Worm (Caenorhabditis elegans) whole organism, L4 larva: ENCODE results near the gene unc-24.

Experiments used
- D1046.2 ChIP-seq: fragments of 200-800 bp; sonication (Bioruptor generic); IDR thresholded peaks from 2 replicates; pipeline ENCODE4 v1.3.6; 2022; ENCODE audit warnings: missing genetic modification characterization, missing compliant biosample characterization
- F10B5.3 ChIP-seq: sonication (generic microtip); optimal IDR thresholded peaks from 2 replicates; lab custom pipeline; 2016; ENCODE audit warnings: mild to moderate bottlenecking, missing genetic modification characterization, missing compliant biosample characterization
- F26F4.8 ChIP-seq: fragments of 200-800 bp; sonication (Bioruptor generic); conservative IDR thresholded peaks from 2 replicates; pipeline ENCODE4 v1.3.6; 2022; ENCODE audit warnings: missing genetic modification characterization, missing compliant biosample characterization
- F37D6.2 ChIP-seq: sonication (generic microtip); optimal IDR thresholded peaks from 2 replicates; lab custom pipeline; 2016; ENCODE audit warnings: mild to moderate bottlenecking, missing genetic modification characterization, missing compliant biosample characterization
- F44E2.7 ChIP-seq: fragments of 200-800 bp; sonication (Bioruptor generic); IDR thresholded peaks from 2 replicates; pipeline ENCODE4 v2.1.2; 2022; ENCODE audit warnings: missing genetic modification characterization, missing compliant biosample characterization
- T26A8.4 ChIP-seq: fragments of 200-800 bp; sonication (Bioruptor generic); IDR thresholded peaks from 2 replicates; pipeline ENCODE4 v1.3.6; 2022; ENCODE audit warnings: missing genetic modification characterization, missing compliant biosample characterization
- Y5F2A.4 ChIP-seq: fragments of 200-800 bp; sonication (Bioruptor generic); optimal IDR thresholded peaks from 2 replicates; lab custom pipeline; 2018; ENCODE audit warnings: mild to moderate bottlenecking, missing genetic modification characterization, missing compliant biosample characterization
- Y75B8A.6 ChIP-seq: fragments of 200-800 bp; sonication (Bioruptor generic); IDR thresholded peaks from 2 replicates; pipeline ENCODE4 v1.3.6; 2022; ENCODE audit warnings: missing genetic modification reagents, missing genetic modification characterization, missing compliant biosample characterization
- ZK546.5 ChIP-seq, 2 experiments: sonication (generic microtip); optimal IDR thresholded peaks; 2 replicates each; lab custom pipeline; 2017; ENCODE audit warnings: missing biosample characterization in 2 of 2, missing genetic modification characterization in 2 of 2
- aha-1 ChIP-seq: fragments of 150-350 bp; peaks from one replicate; lab custom pipeline; 2014; ENCODE audit warnings: missing biosample characterization, missing genetic modification characterization
- aly-2 ChIP-seq: sonication (generic microtip); optimal IDR thresholded peaks from 2 replicates; lab custom pipeline; 2018; ENCODE audit warnings: missing biosample characterization, missing genetic modification characterization
- attf-4 ChIP-seq: sonication (generic microtip); optimal IDR thresholded peaks from 3 replicates; lab custom pipeline; 2017; ENCODE audit warnings: missing biosample characterization, missing genetic modification characterization
- ceh-44 ChIP-seq: fragments of 200-800 bp; sonication (Bioruptor generic); IDR thresholded peaks from 2 replicates; pipeline ENCODE4 v1.3.6; 2022; ENCODE audit warnings: missing genetic modification reagents, missing genetic modification characterization, missing compliant biosample characterization
- ceh-62 ChIP-seq: sonication (generic microtip); optimal IDR thresholded peaks from 2 replicates; lab custom pipeline; 2017; ENCODE audit warnings: missing biosample characterization, missing genetic modification characterization
- daf-19 ChIP-seq: fragments of 200-800 bp; sonication (Bioruptor generic); conservative IDR thresholded peaks from 2 replicates; pipeline ENCODE4 v1.3.6; 2022; ENCODE audit warnings: missing genetic modification characterization, missing compliant biosample characterization
- dmd-9 ChIP-seq: fragments of 200-800 bp; sonication (Bioruptor generic); IDR thresholded peaks from 2 replicates; pipeline ENCODE4 v1.3.6; 2022; ENCODE audit warnings: missing genetic modification reagents, missing genetic modification characterization, missing compliant biosample characterization
- duxl-1 ChIP-seq: sonication (generic microtip); optimal IDR thresholded peaks from 2 replicates; lab custom pipeline; 2016; ENCODE audit warnings: mild to moderate bottlenecking, missing genetic modification characterization, moderate library complexity, missing compliant biosample characterization; ENCODE audit not compliant: poor library complexity
- dve-1 ChIP-seq: sonication (generic microtip); optimal IDR thresholded peaks from 2 replicates; lab custom pipeline; 2017; ENCODE audit warnings: antibody characterized with exemption, mild to moderate bottlenecking, missing genetic modification characterization, missing compliant biosample characterization; ENCODE audit not compliant: insufficient read depth
- fkh-10 ChIP-seq: fragments of 150-350 bp; optimal IDR thresholded peaks from 2 replicates; lab custom pipeline; 2014; ENCODE audit warnings: missing biosample characterization, missing genetic modification reagents, missing genetic modification characterization
- gei-8 ChIP-seq: fragments of 200-800 bp; sonication (Bioruptor generic); optimal IDR thresholded peaks from 2 replicates; lab custom pipeline; 2018; ENCODE audit warnings: mild to moderate bottlenecking, missing genetic modification characterization, missing compliant biosample characterization
- hmg-1.1 ChIP-seq: fragments of 200-800 bp; sonication (Bioruptor generic); IDR thresholded peaks from 2 replicates; pipeline ENCODE4 v1.3.6; 2022; ENCODE audit warnings: missing genetic modification reagents, missing genetic modification characterization, missing compliant biosample characterization
- lin-13 ChIP-seq: fragments of 150-350 bp; optimal IDR thresholded peaks from 2 replicates; lab custom pipeline; 2014; ENCODE audit warnings: missing biosample characterization, missing genetic modification reagents, missing genetic modification characterization
- lin-39 ChIP-seq: fragments of 150-350 bp; optimal IDR thresholded peaks from 2 replicates; lab custom pipeline; 2014; ENCODE audit warnings: missing biosample characterization, missing genetic modification reagents, missing genetic modification characterization
- lir-3 ChIP-seq: sonication (generic microtip); optimal IDR thresholded peaks from 2 replicates; lab custom pipeline; 2016; ENCODE audit warnings: mild to moderate bottlenecking, missing genetic modification characterization, missing compliant biosample characterization
- lsy-2 ChIP-seq, 2 experiments: fragments of 150-350 bp in 1 of 2; sonication (generic microtip) in 1 of 2; optimal IDR thresholded peaks; 2 replicates each; lab custom pipeline; 2014 to 2017; ENCODE audit warnings: missing biosample characterization in 2 of 2, missing genetic modification characterization in 2 of 2
- mdl-1 ChIP-seq, 2 experiments: fragments of 150-350 bp in 1 of 2; sonication (generic microtip) in 1 of 2; optimal IDR thresholded peaks; 2 replicates each; lab custom pipeline; 2014 to 2017; ENCODE audit warnings: missing biosample characterization in 2 of 2, missing genetic modification characterization in 2 of 2
- mep-1 ChIP-seq: fragments of 150-350 bp; sonication (generic microtip); optimal IDR thresholded peaks from 3 replicates; lab custom pipeline; 2014; ENCODE audit warnings: missing biosample characterization, missing genetic modification characterization
- nhr-11 ChIP-seq: fragments of 150-350 bp; optimal IDR thresholded peaks from 2 replicates; lab custom pipeline; 2014; ENCODE audit warnings: missing biosample characterization, missing genetic modification characterization
- nhr-42 ChIP-seq: fragments of 200-800 bp; sonication (Bioruptor generic); IDR thresholded peaks from 2 replicates; pipeline ENCODE4 v1.3.6; 2022; ENCODE audit warnings: missing genetic modification characterization, missing compliant biosample characterization
- nhr-77 ChIP-seq: fragments of 150-350 bp; optimal IDR thresholded peaks from 2 replicates; lab custom pipeline; 2014; ENCODE audit warnings: missing biosample characterization, missing genetic modification characterization
- pqm-1 ChIP-seq: sonication (generic microtip); optimal IDR thresholded peaks from 2 replicates; lab custom pipeline; 2017; ENCODE audit warnings: missing biosample characterization, missing genetic modification characterization
- skn-1 ChIP-seq: fragments of 150-350 bp; optimal IDR thresholded peaks from 2 replicates; lab custom pipeline; 2014; ENCODE audit warnings: missing biosample characterization, missing genetic modification characterization
- tag-97 ChIP-seq: fragments of 200-800 bp; sonication (Bioruptor generic); IDR thresholded peaks from 2 replicates; pipeline ENCODE4 v1.3.6; 2022; ENCODE audit warnings: missing genetic modification characterization, missing compliant biosample characterization
- tra-1 ChIP-seq: fragments of 200-800 bp; sonication (Bioruptor generic); IDR thresholded peaks from 2 replicates; pipeline ENCODE4 v1.3.6; 2022; ENCODE audit warnings: missing genetic modification reagents, missing genetic modification characterization, missing compliant biosample characterization
- unc-62 ChIP-seq, 3 experiments: fragments of 150-350 bp in 1 of 3; sonication (generic microtip); optimal IDR thresholded peaks in 2 of 3; peaks in 1 of 3; 1 replicate in 1 of 3; 2 replicates in 2 of 3; lab custom pipeline; 2014 to 2017; ENCODE audit warnings: missing biosample characterization in 3 of 3, missing genetic modification characterization in 3 of 3, missing genetic modification reagents in 3 of 3, missing genotype in 1 of 3
- zag-1 ChIP-seq: fragments of 150-350 bp; optimal IDR thresholded peaks from 2 replicates; lab custom pipeline; 2014; ENCODE audit warnings: missing biosample characterization, missing genetic modification characterization
- zfp-2 ChIP-seq: sonication (generic microtip); optimal IDR thresholded peaks from 2 replicates; lab custom pipeline; 2016; ENCODE audit warnings: mild to moderate bottlenecking, missing genetic modification characterization, missing compliant biosample characterization

Gene unc-24

ce11 chrIV:7979588-7979987, at the start of gene unc-24:
Gene unc-24 (plus strand): TSS chrIV:7979870.
- TF ChIP-seq T26A8.4 (GFP tag; lab: Robert Waterston, UW) (no peak), attf-4 (no peak), daf-19 (no peak), ceh-44 (GFP tag; lab: Robert Waterston, UW) (no peak), aha-1 (peak; percentile 87), pqm-1 (tag; lab: Kevin White, UChicago) (no peak), D1046.2 (GFP tag; lab: Robert Waterston, UW) (no peak), F10B5.3 (no peak), dve-1 (no peak), F37D6.2 (tag; lab: Kevin White, UChicago) (no peak), hmg-1.1 (GFP tag; lab: Robert Waterston, UW) (no peak), mdl-1 (tag; optimal IDR thresholded peaks at IDR 0.05; lab: Kevin White, UChicago) (peak in 1 of 2 experiments; percentile 3), ceh-62 (tag; lab: Kevin White, UChicago) (no peak), lin-39 (tag; lab: Kevin White, UChicago) (no peak), gei-8 (GFP tag; lab: Kevin White, UChicago) (no peak), zfp-2 (tag; lab: Kevin White, UChicago) (no peak), unc-62 (GFP tag; optimal IDR thresholded peaks at IDR 0.05 in 1 of 2; lab: Kevin White, UChicago) (peak in 1 of 2 experiments; percentile 45), unc-62 (tag; optimal IDR thresholded peaks at IDR 0.05; lab: Kevin White, UChicago) (no peak), Y5F2A.4 (GFP tag; lab: Kevin White, UChicago) (no peak), ZK546.5 (tag; optimal IDR thresholded peaks at IDR 0.05; lab: Kevin White, UChicago) (no peak)
- TF ChIP-seq, all 104 proteins: peak for 3

DNA sequence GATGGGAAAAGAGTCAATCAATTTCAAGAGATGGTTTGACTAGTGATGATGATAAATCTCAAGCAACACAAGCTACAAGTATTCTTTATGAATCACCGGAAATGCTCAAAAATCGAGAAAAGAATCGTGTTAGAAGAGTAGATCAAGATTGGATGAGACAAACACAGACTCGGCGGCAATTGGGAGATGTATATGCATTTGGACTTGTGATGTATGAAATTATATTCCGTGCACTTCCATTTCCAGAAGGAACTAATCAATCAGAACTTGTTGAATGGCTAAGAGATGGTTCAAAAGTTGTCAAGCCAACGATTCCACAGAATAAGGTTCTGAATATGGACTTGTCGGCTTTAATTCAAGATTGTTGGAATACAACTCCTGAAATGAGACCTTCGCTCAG, 47.8 kb upstream of the unc-24 start:
- TF ChIP-seq dmd-9, result no peak
- peak in 1 of 2 experiments; percentile 92 for TF ChIP-seq unc-62 (GFP tag; optimal IDR thresholded peaks at IDR 0.05 in 1 of 2; lab: Kevin White, UChicago)
- TF ChIP-seq unc-62 (tag; optimal IDR thresholded peaks at IDR 0.05; lab: Kevin White, UChicago), result no peak

- no peak for TF ChIP-seq attf-4
- TF ChIP-seq mep-1, result no peak
- no peak for TF ChIP-seq nhr-11 (tag; lab: Kevin White, UChicago)
- no peak for TF ChIP-seq F44E2.7 (GFP tag; lab: Robert Waterston, UW)
- no peak for TF ChIP-seq lir-3
- TF ChIP-seq tra-1 (GFP tag; lab: Robert Waterston, UW), result no peak
- TF ChIP-seq aly-2 (tag; lab: Kevin White, UChicago), result no peak
- no peak for TF ChIP-seq Y75B8A.6
- no peak for TF ChIP-seq lsy-2 (tag; optimal IDR thresholded peaks at IDR 0.05; lab: Kevin White, UChicago)
- TF ChIP-seq nhr-77 (tag; lab: Kevin White, UChicago), result no peak
- no peak for TF ChIP-seq fkh-10
- no peak for TF ChIP-seq zag-1 (tag; lab: Kevin White, UChicago)
- TF ChIP-seq lin-13 (GFP tag; lab: Kevin White, UChicago), result no peak
Observed at ce11 chrIV:7933733-7934132, 45.9 kb upstream of the unc-24 start, which contains the start of gene bbs-2. Gene bbs-2 (plus strand): TSS chrIV:7934033.

- no peak for TF ChIP-seq tag-97 (GFP tag; lab: Robert Waterston, UW)
- TF ChIP-seq duxl-1 (tag; lab: Kevin White, UChicago), result no peak
- TF ChIP-seq dve-1, result no peak
- TF ChIP-seq daf-19, result no peak
- TF ChIP-seq skn-1 (tag; lab: Kevin White, UChicago), result no peak
- no peak for TF ChIP-seq nhr-77 (tag; lab: Kevin White, UChicago)
- TF ChIP-seq nhr-42 (GFP tag; lab: Robert Waterston, UW), result no peak
- TF ChIP-seq F26F4.8 (GFP tag; lab: Robert Waterston, UW), result no peak
Observed at ce11 chrIV:7938834-7939233, 40.8 kb upstream of the unc-24 start, which contains the start of gene F20D12.7. Gene F20D12.7 (minus strand): TSS chrIV:7938934.
